Fruit fly (Drosophila melanogaster) whole organism, embryonic: ENCODE measurements around the gene CG14085.

ENCODE experiments used
- Atf3 ChIP-seq: fragments of 200-800 bp; sonication (Bioruptor generic); optimal IDR thresholded peaks from 3 replicates; lab custom pipeline; 2016; ENCODE audit warnings: missing biosample characterization, missing genetic modification characterization
- Awh ChIP-seq: fragments of 200-800 bp; sonication (Bioruptor generic); IDR thresholded peaks from 2 replicates; pipeline ENCODE4, ENCODE4 v1.3.6; 2022; ENCODE audit warnings: missing biosample characterization, missing genetic modification characterization
- CG11398 ChIP-seq: fragments of 200-800 bp; sonication (Bioruptor generic); optimal IDR thresholded peaks from 2 replicates; lab custom pipeline; 2016; ENCODE audit warnings: missing biosample characterization, missing genetic modification characterization
- CG11723 ChIP-seq: fragments of 200-800 bp; sonication (Bioruptor generic); optimal IDR thresholded peaks from 2 replicates; lab custom pipeline; 2017; ENCODE audit warnings: missing biosample characterization, mild to moderate bottlenecking, missing genetic modification characterization
- CG12236 ChIP-seq: fragments of 200-800 bp; sonication (Bioruptor generic); optimal IDR thresholded peaks from 2 replicates; lab custom pipeline; 2016; ENCODE audit warnings: missing biosample characterization, missing genetic modification characterization
- CG12659 ChIP-seq: fragments of 200-800 bp; sonication (Bioruptor generic); optimal IDR thresholded peaks from 3 replicates; lab custom pipeline; 2017; ENCODE audit warnings: mild to moderate bottlenecking, missing biosample characterization, missing genetic modification reagents, missing genetic modification characterization
- CG1647 ChIP-seq: fragments of 200-800 bp; sonication (Bioruptor generic); optimal IDR thresholded peaks from 3 replicates; lab custom pipeline; 2016; ENCODE audit warnings: missing biosample characterization, missing genetic modification characterization
- CG17328 ChIP-seq: fragments of 200-800 bp; sonication (Bioruptor generic); IDR thresholded peaks from 2 replicates; pipeline ENCODE4 v1.3.6; 2022; ENCODE audit warnings: missing biosample characterization, missing genetic modification characterization
- CG17802 ChIP-seq: fragments of 200-800 bp; sonication (Bioruptor generic); optimal IDR thresholded peaks from 2 replicates; lab custom pipeline; 2018; ENCODE audit warnings: missing biosample characterization, mild to moderate bottlenecking, missing genetic modification characterization, moderate library complexity
- CG2678 ChIP-seq: fragments of 200-800 bp; sonication (Bioruptor generic); optimal IDR thresholded peaks from 3 replicates; lab custom pipeline; 2019; ENCODE audit warnings: missing biosample characterization, mild to moderate bottlenecking, missing genetic modification characterization, moderate library complexity
- CG2712 ChIP-seq: fragments of 200-800 bp; optimal IDR thresholded peaks from 3 replicates; lab custom pipeline; 2019; ENCODE audit warnings: missing biosample characterization, mild to moderate bottlenecking, missing genetic modification characterization, moderate library complexity
- CG31388 ChIP-seq: fragments of 200-800 bp; sonication (Bioruptor generic); optimal IDR thresholded peaks from 2 replicates; lab custom pipeline; 2016; ENCODE audit warnings: missing biosample characterization, missing genetic modification characterization
- CG32532 ChIP-seq: fragments of 200-800 bp; sonication (Bioruptor generic); IDR thresholded peaks from 2 replicates; pipeline ENCODE4 v1.3.6; 2022; ENCODE audit warnings: missing biosample characterization, missing genetic modification characterization
- CG3281 ChIP-seq: fragments of 200-800 bp; sonication (Bioruptor generic); optimal IDR thresholded peaks from 3 replicates; lab custom pipeline; 2017; ENCODE audit warnings: missing biosample characterization, mild to moderate bottlenecking, missing genetic modification characterization
- CG33213 ChIP-seq: fragments of 200-800 bp; sonication (Bioruptor generic); optimal IDR thresholded peaks from 3 replicates; lab custom pipeline; 2016; ENCODE audit warnings: missing biosample characterization, missing genetic modification characterization
- CG34376 ChIP-seq: fragments of 200-800 bp; sonication (Bioruptor generic); optimal IDR thresholded peaks from 2 replicates; lab custom pipeline; 2018; ENCODE audit warnings: missing biosample characterization, mild to moderate bottlenecking, missing genetic modification characterization
- CG3726 ChIP-seq: fragments of 200-800 bp; sonication (Bioruptor generic); IDR thresholded peaks from 3 replicates; pipeline ENCODE4, ENCODE4 v1.3.6; 2022; ENCODE audit warnings: missing biosample characterization, missing genetic modification characterization
- CG3847 ChIP-seq: fragments of 200-800 bp; sonication (Bioruptor generic); IDR thresholded peaks from 2 replicates; pipeline ENCODE4 v1.3.6; 2022; ENCODE audit warnings: missing biosample characterization, missing genetic modification characterization
- CG3995 ChIP-seq: fragments of 200-800 bp; sonication (Bioruptor generic); optimal IDR thresholded peaks from 3 replicates; lab custom pipeline; 2016; ENCODE audit warnings: missing biosample characterization, missing genetic modification characterization
- CG4707 ChIP-seq: fragments of 200-800 bp; sonication (Bioruptor generic); optimal IDR thresholded peaks from 2 replicates; lab custom pipeline; 2018; ENCODE audit warnings: missing biosample characterization, mild to moderate bottlenecking, missing genetic modification characterization, moderate library complexity
- CG4730 ChIP-seq: fragments of 200-800 bp; sonication (Bioruptor generic); IDR thresholded peaks from 2 replicates; pipeline ENCODE4 v1.3.6; 2022; ENCODE audit warnings: missing biosample characterization, missing genetic modification characterization
- CG6254 ChIP-seq: fragments of 200-800 bp; sonication (Bioruptor generic); optimal IDR thresholded peaks from 3 replicates; lab custom pipeline; 2017; ENCODE audit warnings: mild to moderate bottlenecking, missing biosample characterization, missing genetic modification reagents, missing genetic modification characterization
- CG6654 ChIP-seq: fragments of 200-800 bp; sonication (Bioruptor generic); optimal IDR thresholded peaks from 2 replicates; lab custom pipeline; 2017; ENCODE audit warnings: missing biosample characterization, mild to moderate bottlenecking, missing genetic modification characterization
- CG7372 ChIP-seq: fragments of 200-800 bp; sonication (Bioruptor generic); IDR thresholded peaks from 2 replicates; pipeline ENCODE4 v1.3.6; 2022; ENCODE audit warnings: missing biosample characterization, missing genetic modification characterization
- CG9215 ChIP-seq: fragments of 200-800 bp; sonication (Bioruptor generic); IDR thresholded peaks from 2 replicates; pipeline ENCODE4 v1.3.6; 2022; ENCODE audit warnings: missing biosample characterization, missing genetic modification characterization
- Chrac-16 ChIP-seq: fragments of 200-800 bp; sonication (Bioruptor generic); optimal IDR thresholded peaks from 3 replicates; lab custom pipeline; 2016; ENCODE audit warnings: missing biosample characterization, missing genetic modification characterization
- CrebB ChIP-seq: fragments of 200-800 bp; sonication (Bioruptor generic); optimal IDR thresholded peaks from 3 replicates; lab custom pipeline; 2018; ENCODE audit warnings: missing biosample characterization, mild to moderate bottlenecking, missing genetic modification characterization
- Dek ChIP-seq: fragments of 200-800 bp; sonication (Bioruptor generic); optimal IDR thresholded peaks from 3 replicates; lab custom pipeline; 2019; ENCODE audit warnings: missing biosample characterization, mild to moderate bottlenecking, missing genetic modification characterization, moderate library complexity
- Dip3 ChIP-seq: fragments of 200-800 bp; sonication (Bioruptor generic); optimal IDR thresholded peaks from 3 replicates; lab custom pipeline; 2016; ENCODE audit warnings: missing biosample characterization, missing genetic modification characterization
- HLH54F ChIP-seq: fragments of 200-800 bp; sonication (Bioruptor generic); optimal IDR thresholded peaks from 3 replicates; lab custom pipeline; 2016; ENCODE audit warnings: missing biosample characterization, missing genetic modification characterization
- HmgZ ChIP-seq: fragments of 200-800 bp; sonication (Bioruptor generic); optimal IDR thresholded peaks from 2 replicates; lab custom pipeline; 2018; ENCODE audit warnings: missing biosample characterization, mild to moderate bottlenecking, missing genetic modification characterization
- Hr51 ChIP-seq, 2 experiments: fragments of 200-800 bp; sonication (Bioruptor generic); optimal IDR thresholded peaks; 2 replicates in 1 of 2; 3 replicates in 1 of 2; lab custom pipeline; 2016 to 2018; ENCODE audit warnings: missing biosample characterization in 2 of 2, missing genetic modification characterization in 2 of 2, mild to moderate bottlenecking in 1 of 2, moderate library complexity in 1 of 2
- Pdp1 ChIP-seq, 2 experiments: fragments of 200-800 bp; sonication (Bioruptor generic); optimal IDR thresholded peaks; 3 replicates each; lab custom pipeline; 2016; ENCODE audit warnings: missing biosample characterization in 2 of 2, missing genetic modification characterization in 2 of 2, mild to moderate bottlenecking in 1 of 2, moderate library complexity in 1 of 2
- Ravus ChIP-seq: fragments of 200-800 bp; sonication (Bioruptor generic); IDR thresholded peaks from 2 replicates; pipeline ENCODE4 v1.3.6; 2022; ENCODE audit warnings: missing biosample characterization, missing genetic modification characterization
- Ssrp ChIP-seq: fragments of 200-800 bp; sonication (Bioruptor generic); optimal IDR thresholded peaks from 2 replicates; lab custom pipeline; 2018; ENCODE audit warnings: missing biosample characterization, mild to moderate bottlenecking, missing genetic modification characterization, moderate library complexity
- Taf1 ChIP-seq: fragments of 200-800 bp; sonication (Bioruptor generic); IDR thresholded peaks from 2 replicates; pipeline ENCODE4 v1.3.6; 2022; ENCODE audit warnings: missing biosample characterization, missing genetic modification characterization
- bcd ChIP-seq: fragments of 200-800 bp; sonication (Bioruptor generic); optimal IDR thresholded peaks from 2 replicates; lab custom pipeline; 2017; ENCODE audit warnings: missing biosample characterization, mild to moderate bottlenecking, missing genetic modification characterization
- disco-r ChIP-seq: fragments of 200-800 bp; sonication (Bioruptor generic); optimal IDR thresholded peaks from 2 replicates; lab custom pipeline; 2016; ENCODE audit warnings: missing biosample characterization, missing genetic modification characterization
- fd102C ChIP-seq: fragments of 200-800 bp; sonication (Bioruptor generic); optimal IDR thresholded peaks from 2 replicates; lab custom pipeline; 2018; ENCODE audit warnings: missing biosample characterization, mild to moderate bottlenecking, missing genetic modification characterization, moderate library complexity
- fd3F ChIP-seq: fragments of 200-800 bp; sonication (Bioruptor generic); optimal IDR thresholded peaks from 2 replicates; lab custom pipeline; 2018; ENCODE audit warnings: missing biosample characterization, mild to moderate bottlenecking, missing genetic modification characterization, moderate library complexity
- gfzf ChIP-seq: fragments of 200-800 bp; sonication (Bioruptor generic); optimal IDR thresholded peaks from 2 replicates; lab custom pipeline; 2016; ENCODE audit warnings: missing biosample characterization, mild to moderate bottlenecking, missing genetic modification characterization, moderate library complexity
- mld ChIP-seq: fragments of 200-800 bp; sonication (Bioruptor generic); IDR thresholded peaks from 3 replicates; pipeline ENCODE4 v1.3.6; 2022; ENCODE audit warnings: missing biosample characterization, missing genetic modification characterization; ENCODE audit not compliant: partially characterized antibody
- onecut ChIP-seq: fragments of 200-800 bp; sonication (Bioruptor generic); IDR thresholded peaks from 2 replicates; pipeline ENCODE4 v1.3.6; 2022; ENCODE audit warnings: missing biosample characterization, missing genetic modification characterization
- phol ChIP-seq: fragments of 200-800 bp; sonication (Bioruptor generic); optimal IDR thresholded peaks from 3 replicates; lab custom pipeline; 2018; ENCODE audit warnings: missing biosample characterization, mild to moderate bottlenecking, missing genetic modification characterization, moderate library complexity
- prd ChIP-seq, 3 experiments: fragments of >200 bp in 2 of 3; fragments of 200-800 bp in 1 of 3; sonication (Bioruptor generic) in 1 of 3; optimal IDR thresholded peaks in 2 of 3; IDR thresholded peaks in 1 of 3; 2 replicates in 2 of 3; 3 replicates in 1 of 3; pipeline versions ENCODE4 v1.3.6 to Lab custom; 2017 to 2022; ENCODE audit warnings: missing biosample characterization in 1 of 3, missing genetic modification characterization in 1 of 3
- ro ChIP-seq: fragments of 200-800 bp; sonication (Bioruptor generic); IDR thresholded peaks from 2 replicates; pipeline ENCODE4 v1.3.6; 2022; ENCODE audit warnings: missing biosample characterization, missing genetic modification characterization
- row ChIP-seq: fragments of 200-800 bp; sonication (Bioruptor generic); IDR thresholded peaks from 3 replicates; pipeline ENCODE4 v1.3.6; 2022; ENCODE audit warnings: missing biosample characterization, missing genetic modification characterization
- sim ChIP-seq: fragments of 200-800 bp; sonication (Bioruptor generic); IDR thresholded peaks from 2 replicates; pipeline ENCODE4 v1.3.6; 2022; ENCODE audit warnings: missing biosample characterization, missing genetic modification characterization
- trem ChIP-seq: fragments of 200-800 bp; optimal IDR thresholded peaks from 3 replicates; lab custom pipeline; 2019; ENCODE audit warnings: missing biosample characterization, mild to moderate bottlenecking, missing genetic modification characterization, moderate library complexity
- tx ChIP-seq: fragments of 200-800 bp; sonication (Bioruptor generic); optimal IDR thresholded peaks from 2 replicates; lab custom pipeline; 2016; ENCODE audit warnings: missing biosample characterization, missing genetic modification characterization
- vvl ChIP-seq: fragments of 200-800 bp; sonication (Bioruptor generic); IDR thresholded peaks from 2 replicates; pipeline ENCODE4 v1.3.6; 2022; ENCODE audit warnings: missing biosample characterization, missing genetic modification characterization

CG14085 gene

DNA sequence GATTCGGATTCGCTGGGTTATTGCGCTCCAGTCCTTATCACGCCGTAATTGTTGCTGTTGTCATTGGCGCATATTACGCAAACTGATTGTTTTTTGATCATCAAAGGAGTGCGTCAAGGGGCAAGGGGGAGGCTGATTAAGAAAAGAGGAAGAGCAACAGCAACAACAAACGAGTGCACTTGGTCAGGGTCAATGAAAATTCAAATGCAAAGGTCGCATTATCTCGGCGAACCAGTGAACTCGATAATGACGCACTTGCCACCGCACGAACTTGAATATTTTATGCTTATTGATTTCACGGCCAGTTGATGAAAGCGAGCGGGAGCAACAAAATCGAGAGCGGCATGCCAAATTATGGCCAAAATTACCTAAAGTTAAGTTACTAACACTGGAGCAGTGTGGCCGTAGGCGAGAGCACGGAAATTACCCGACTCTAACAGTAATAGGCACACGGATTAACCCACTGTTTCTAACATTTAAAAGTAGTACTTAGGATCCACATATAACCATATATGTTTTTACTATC, 8.8 kb upstream of the CG14085 start, which contains the start of gene nes (continued):
- TF ChIP-seq gfzf (GFP tag; lab: Kevin White, UChicago) = peak; percentile 71
- no peak for TF ChIP-seq fd102C (GFP tag; lab: Kevin White, UChicago)
- no peak for TF ChIP-seq trem (tag; lab: Kevin White, UChicago)
- no peak for TF ChIP-seq Dip3 (GFP tag; lab: Kevin White, UChicago)
- TF ChIP-seq onecut (GFP tag; lab: Robert Waterston, UW) = no peak
- TF ChIP-seq ro (GFP tag; lab: Robert Waterston, UW) = no peak
- TF ChIP-seq fd3F (GFP tag; lab: Kevin White, UChicago) = no peak
- TF ChIP-seq CG3281 (GFP tag; lab: Kevin White, UChicago) = no peak
- TF ChIP-seq CG17328 (GFP tag; lab: Robert Waterston, UW) = no peak
- TF ChIP-seq CG3995 (GFP tag; lab: Kevin White, UChicago) = no peak
- peak; percentile 30 for TF ChIP-seq CG12659
- TF ChIP-seq CG4730 (GFP tag; lab: Robert Waterston, UW) = no peak
- no peak for TF ChIP-seq CG6254
- peak; percentile 49; the same call in 1 of the 2 replicates for TF ChIP-seq CG32532 (GFP tag; lab: Robert Waterston, UW)
- no peak for TF ChIP-seq CG11398 (GFP tag; lab: Kevin White, UChicago)
- TF ChIP-seq CG7372 = no peak
- no peak for TF ChIP-seq Ssrp (tag; lab: Kevin White, UChicago)
- TF ChIP-seq CG3726 (GFP tag; lab: Robert Waterston, UW) = no peak
- no peak for TF ChIP-seq Dek (tag; lab: Kevin White, UChicago)
- 0 out of 2 replicates have a peak, but pooled peaks have one; percentile 12 for TF ChIP-seq Taf1 (GFP tag; lab: Robert Waterston, UW)
- no peak for TF ChIP-seq Atf3 (GFP tag; lab: Kevin White, UChicago)
- TF ChIP-seq phol (tag; lab: Kevin White, UChicago) = no peak
- TF ChIP-seq Awh (GFP tag; lab: Robert Waterston, UW) = no peak
- peak; percentile 36 for TF ChIP-seq vvl
- TF ChIP-seq CG33213 (GFP tag; lab: Kevin White, UChicago) = no peak
- TF ChIP-seq CG1647 (GFP tag; lab: Kevin White, UChicago) = no peak
- TF ChIP-seq HmgZ (tag; lab: Kevin White, UChicago) = no peak
- no peak for TF ChIP-seq CG4707 (GFP tag; lab: Kevin White, UChicago)
- TF ChIP-seq Hr51 (GFP tag; optimal IDR thresholded peaks at IDR 0.05; lab: Kevin White, UChicago) = no peak
- no peak for TF ChIP-seq CG2712 (tag; lab: Kevin White, UChicago)
- no peak for TF ChIP-seq CG2678 (tag; lab: Kevin White, UChicago)
- no peak for TF ChIP-seq CG6654 (GFP tag; lab: Kevin White, UChicago)
- no peak for TF ChIP-seq tx (GFP tag; lab: Kevin White, UChicago)
- no peak for TF ChIP-seq mld (GFP tag; lab: Robert Waterston, UW)
- no peak for TF ChIP-seq prd (optimal IDR thresholded peaks at IDR 0.05; lab: Kevin White, UChicago)
- TF ChIP-seq prd (GFP tag; IDR thresholded peaks at IDR 0.05; lab: Robert Waterston, UW) = no peak
- TF ChIP-seq row (GFP tag; lab: Robert Waterston, UW) = peak; percentile 81
- TF ChIP-seq disco-r (GFP tag; lab: Kevin White, UChicago) = no peak
- peak; percentile 14 for TF ChIP-seq CrebB
- peak; percentile 58 for TF ChIP-seq CG34376 (GFP tag; lab: Kevin White, UChicago)
- no peak for TF ChIP-seq HLH54F (GFP tag; lab: Kevin White, UChicago)
- no peak for TF ChIP-seq CG12236 (GFP tag; lab: Kevin White, UChicago)
- no peak for TF ChIP-seq sim (GFP tag; lab: Robert Waterston, UW)
- TF ChIP-seq CG31388 = no peak
- no peak for TF ChIP-seq Ravus (GFP tag; lab: Robert Waterston, UW)
- TF ChIP-seq bcd (GFP tag; lab: Kevin White, UChicago) = no peak
- TF ChIP-seq CG17802 (tag; lab: Kevin White, UChicago) = no peak
- TF ChIP-seq Chrac-16 (GFP tag; lab: Kevin White, UChicago) = no peak
- TF ChIP-seq CG9215 (GFP tag; lab: Robert Waterston, UW) = no peak; the same call in 1 of the 2 replicates
- peak; percentile 26 for TF ChIP-seq CG3847 (GFP tag; lab: Robert Waterston, UW)
- peak in 1 of 2 experiments; percentile 96 for TF ChIP-seq Pdp1 (GFP tag; optimal IDR thresholded peaks at IDR 0.05; lab: Kevin White, UChicago)
- TF ChIP-seq CG11723 (GFP tag; lab: Kevin White, UChicago) = no peak
